Fruit fly (Drosophila melanogaster): Measurements from ENCODE around the gene ND-39.

ND-39 gene

dm6 chr3L:20474197-20474788 lies 17.6 kb upstream of the ND-39 start, which contains the start of gene isoQC:
Gene isoQC, plus strand, starts transcription at chr3L:20474466.
- TF ChIP-seq usp (GFP tag; optimal IDR thresholded peaks at IDR 0.05) (no peak), h (GFP tag; optimal IDR thresholded peaks at IDR 0.05) (no peak), Dif (GFP tag; optimal IDR thresholded peaks at IDR 0.05; ENCODE audit: partially characterized antibody) (no peak), rgr (GFP tag; optimal IDR thresholded peaks at IDR 0.05) (no peak), foxo (GFP tag; optimal IDR thresholded peaks at IDR 0.05) (no peak), Vsx2 (GFP tag; optimal IDR thresholded peaks at IDR 0.05; ENCODE audit: partially characterized antibody) (no peak)

- TF ChIP-seq HLH106 (tag; optimal IDR thresholded peaks at IDR 0.05) (peak; percentile 86), Jra (GFP tag; optimal IDR thresholded peaks at IDR 0.05) (peak; percentile 83), Rel (GFP tag; optimal IDR thresholded peaks at IDR 0.05) (peak; percentile 19), Rel (tag; optimal IDR thresholded peaks at IDR 0.05) (peak; percentile 75), CrebA (GFP tag; optimal IDR thresholded peaks at IDR 0.05; ENCODE audit: borderline replicate concordance) (no peak), Abd-B (GFP tag; optimal IDR thresholded peaks at IDR 0.05) (no peak), h (GFP tag; optimal IDR thresholded peaks at IDR 0.05) (peak; percentile 91), Dfd (GFP tag; optimal IDR thresholded peaks at IDR 0.05) (no peak), Dif (GFP tag; optimal IDR thresholded peaks at IDR 0.05; ENCODE audit: partially characterized antibody) (no peak), ey (GFP tag; optimal IDR thresholded peaks at IDR 0.05) (peak; percentile 85), lola (GFP tag; optimal IDR thresholded peaks at IDR 0.05) (no peak), rgr (GFP tag; optimal IDR thresholded peaks at IDR 0.05) (peak; percentile 92), dsf (GFP tag; optimal IDR thresholded peaks at IDR 0.05; ENCODE audit: borderline replicate concordance) (peak; percentile 53), CG9705 (GFP tag; optimal IDR thresholded peaks at IDR 0.05) (peak; percentile 76), Hnf4 (GFP tag; optimal IDR thresholded peaks at IDR 0.05) (peak; percentile 93), fru (GFP tag; optimal IDR thresholded peaks at IDR 0.05) (peak; percentile 83), foxo (GFP tag; optimal IDR thresholded peaks at IDR 0.05) (peak; percentile 54 to 96), Sp1 (GFP tag; optimal IDR thresholded peaks at IDR 0.05) (peak; percentile 87), dl (GFP tag; optimal IDR thresholded peaks at IDR 0.05; ENCODE audit: insufficient read depth in 1 of 2, partially characterized antibody in 2 of 2) (no peak), sage (GFP tag; optimal IDR thresholded peaks at IDR 0.05) (peak; percentile 71), dmrt93B (GFP tag; optimal IDR thresholded peaks at IDR 0.05) (peak; percentile 68), woc (GFP tag; optimal IDR thresholded peaks at IDR 0.05) (peak; percentile 82), usp (GFP tag; optimal IDR thresholded peaks at IDR 0.05) (no peak), Hr78 (GFP tag; optimal IDR thresholded peaks at IDR 0.05) (no peak), CG32264 (GFP tag; optimal IDR thresholded peaks at IDR 0.05) (peak; percentile 67), brk (GFP tag; optimal IDR thresholded peaks at IDR 0.05) (peak; percentile 88), jim (GFP tag; optimal IDR thresholded peaks at IDR 0.05) (peak; percentile 56), GATAd (GFP tag; optimal IDR thresholded peaks at IDR 0.05) (peak; percentile 82), pan (optimal IDR thresholded peaks at IDR 0.05) (no peak), psq (GFP tag; optimal IDR thresholded peaks at IDR 0.05) (peak; percentile 86), sv (GFP tag; optimal IDR thresholded peaks at IDR 0.05) (peak; percentile 84), Hr83 (GFP tag; optimal IDR thresholded peaks at IDR 0.05; ENCODE audit: poor library complexity, severe bottlenecking) (peak; percentile 99), OdsH (GFP tag; optimal IDR thresholded peaks at IDR 0.05) (peak; percentile 88), tai (GFP tag; optimal IDR thresholded peaks at IDR 0.05) (peak; percentile 92), Myc (optimal IDR thresholded peaks at IDR 0.05) (no peak), N (GFP tag; optimal IDR thresholded peaks at IDR 0.05) (no peak), Mio (GFP tag; optimal IDR thresholded peaks at IDR 0.05) (peak; percentile 2), br (GFP tag; optimal IDR thresholded peaks at IDR 0.05) (peak; percentile 86), Vsx2 (GFP tag; optimal IDR thresholded peaks at IDR 0.05; ENCODE audit: partially characterized antibody) (no peak)
Observed at dm6 chr3L:20474789-20475208, 17.1 kb upstream of the ND-39 start.
